Worm (Caenorhabditis elegans): ENCODE measurements around the gene ints-7.

DNA sequence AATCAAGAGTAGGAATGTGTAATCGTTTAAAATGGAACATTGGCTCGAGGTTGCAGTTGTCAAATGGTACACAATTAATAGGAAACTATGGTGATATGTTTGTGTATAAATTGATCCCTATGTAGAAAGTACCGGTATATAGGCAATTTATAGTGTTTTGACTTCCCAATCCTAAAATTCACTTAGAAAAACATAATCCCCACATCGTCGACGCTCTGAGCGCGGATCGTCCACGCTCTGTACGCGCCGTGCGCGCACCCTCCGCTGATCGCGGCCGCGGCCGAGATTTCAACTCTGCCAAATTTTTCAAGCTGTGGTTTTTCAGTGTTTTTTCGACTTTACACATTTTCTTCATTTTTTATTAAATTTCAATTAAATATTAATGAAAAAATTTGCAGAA lies 26.3 kb upstream of the ints-7 start, which contains the start of gene F54D5.17:
- no peak for TF ChIP-seq unc-62 (GFP tag; optimal IDR thresholded peaks at IDR 0.05)
- TF ChIP-seq mdl-1 (tag; optimal IDR thresholded peaks at IDR 0.05): no peak
- no peak for TF ChIP-seq elt-3 (tag; optimal IDR thresholded peaks at IDR 0.05)

All from whole organism, L2 larva.